Worm (Caenorhabditis elegans): ENCODE data around the gene sorf-1.

The sorf-1 gene

DNA sequence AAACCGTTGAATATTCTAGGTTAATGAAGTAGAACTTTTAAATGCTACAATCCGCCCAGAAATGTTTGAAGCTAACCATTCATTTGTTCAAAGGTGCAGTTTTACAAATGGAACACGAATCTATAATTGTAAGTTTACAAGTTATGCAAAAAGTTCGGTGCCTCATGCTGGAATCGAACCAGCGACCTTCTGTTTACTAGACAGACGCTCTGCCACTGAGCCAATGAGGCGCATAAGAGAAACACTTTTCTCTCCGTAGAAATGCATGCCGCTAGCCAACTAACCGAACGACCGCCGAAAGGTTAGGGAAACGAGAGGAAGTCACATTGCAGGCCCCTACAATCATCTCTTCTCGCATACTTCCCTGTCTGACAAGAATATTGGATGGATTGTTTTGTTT, 7.8 kb downstream of the sorf-1 start:
- TF ChIP-seq unc-62 (GFP tag; optimal IDR thresholded peaks at IDR 0.05) = no peak

DNA sequence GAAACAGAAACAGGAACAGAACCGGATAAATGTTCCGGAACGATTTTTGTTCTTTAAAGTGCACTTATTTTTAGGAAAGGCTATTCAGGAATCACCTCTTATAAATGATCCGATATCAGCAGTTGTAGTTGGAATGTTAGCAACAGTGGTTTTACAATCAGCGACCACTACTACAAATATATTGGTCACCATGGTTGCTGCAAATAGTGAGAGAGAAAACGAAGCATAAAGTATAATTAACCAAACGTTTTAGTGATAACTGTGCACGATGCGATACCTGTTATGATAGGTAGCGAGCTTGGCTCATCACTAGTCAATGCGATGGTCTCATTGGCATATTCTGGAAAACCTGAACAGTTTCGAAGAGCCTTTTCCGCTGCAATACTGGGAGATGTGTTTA, 9.6 kb downstream of the sorf-1 start:
- TF ChIP-seq unc-62 (GFP tag; optimal IDR thresholded peaks at IDR 0.05) = no peak

DNA sequence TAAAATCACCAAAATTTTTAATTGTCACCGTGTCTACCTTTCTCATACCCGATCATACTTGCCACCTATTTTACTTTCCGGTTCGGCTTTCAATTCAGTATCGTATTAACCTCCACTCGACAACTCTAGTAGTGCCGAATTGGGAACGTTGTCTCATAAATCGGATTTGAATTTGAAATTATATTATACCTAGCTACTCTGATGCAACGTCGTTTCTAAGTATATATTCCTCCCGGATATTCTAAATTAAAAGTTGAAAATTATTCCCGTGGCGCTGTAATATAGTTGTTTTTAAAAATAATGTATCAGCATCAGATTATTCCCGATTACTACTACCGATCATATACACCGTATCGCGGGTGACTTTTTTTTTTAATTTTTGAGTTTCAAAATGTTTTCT, 10.4 kb downstream of the sorf-1 start, which contains the start of gene ZK563.2:
Gene ZK563.2 (plus strand): TSS at position 301 of the 400 bp plus-strand sequence.
- TF ChIP-seq unc-62 (GFP tag; optimal IDR thresholded peaks at IDR 0.05) = no peak

DNA sequence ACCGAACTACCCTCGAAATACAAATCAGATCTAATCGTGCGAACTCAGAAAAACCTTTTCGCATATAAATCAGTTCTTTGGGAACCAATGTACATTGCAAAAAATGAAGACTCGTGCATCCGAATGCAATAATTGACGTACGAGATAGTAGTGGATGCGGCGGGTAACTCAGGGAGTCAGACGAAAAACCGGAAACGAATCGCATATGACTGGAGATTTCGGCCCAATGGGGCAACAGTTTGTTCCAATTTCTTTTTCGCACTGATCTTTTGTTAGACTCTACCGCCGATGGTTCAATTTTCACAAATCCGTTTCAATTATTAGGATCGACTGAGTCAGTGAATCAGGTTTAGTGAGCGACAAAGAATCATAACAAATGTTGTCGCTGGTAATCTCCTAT, 12.3 kb downstream of the sorf-1 start:
- no peak for TF ChIP-seq unc-62 (GFP tag; optimal IDR thresholded peaks at IDR 0.05)

DNA sequence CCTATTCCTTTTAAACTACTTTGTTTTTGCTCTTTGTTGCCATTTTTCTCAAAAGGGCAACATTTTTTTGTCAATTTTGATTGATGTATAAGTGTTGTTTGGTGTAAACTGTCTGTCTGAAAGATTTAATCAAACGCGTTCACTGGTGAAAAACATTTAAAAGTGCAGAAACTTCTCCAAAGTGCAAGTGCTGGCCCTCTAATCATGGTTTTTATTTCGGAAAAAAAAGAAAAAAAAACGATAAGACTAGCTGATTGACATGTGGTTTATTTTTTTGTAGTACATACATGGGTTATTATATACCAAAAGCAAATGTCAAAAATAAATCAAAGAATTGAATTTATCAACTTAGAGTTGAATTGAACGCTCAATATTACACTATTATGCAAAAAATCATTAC, 16.7 kb downstream of the sorf-1 start, which contains the start of gene dhs-26:
Gene dhs-26 (minus strand): TSS at position 116 of the 400 bp plus-strand sequence.
- TF ChIP-seq unc-62 (GFP tag; optimal IDR thresholded peaks at IDR 0.05) = no peak

DNA sequence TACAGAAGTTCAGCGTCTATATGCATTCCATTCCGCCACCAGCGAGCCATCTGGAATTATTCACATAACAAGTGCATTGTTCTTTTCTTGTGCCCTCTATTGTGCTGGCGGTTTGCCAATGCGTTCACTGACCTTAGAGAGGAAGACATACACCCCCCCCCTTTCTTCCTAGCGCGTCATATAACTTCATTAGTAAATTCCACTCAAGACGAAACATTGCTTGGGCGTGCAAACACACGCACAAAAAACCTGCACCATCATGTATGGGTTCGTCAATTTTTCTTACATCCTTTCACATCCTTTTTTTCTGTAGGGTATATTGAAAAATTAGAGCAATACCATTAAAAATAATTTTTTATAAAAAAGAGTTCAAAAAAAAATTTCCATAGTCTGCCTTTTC, 27.5 kb downstream of the sorf-1 start, which contains the start of gene ZK816.1:
Gene ZK816.1 (plus strand): TSS at position 187 of the 400 bp plus-strand sequence.
- no peak for TF ChIP-seq unc-62 (GFP tag; optimal IDR thresholded peaks at IDR 0.05)

DNA sequence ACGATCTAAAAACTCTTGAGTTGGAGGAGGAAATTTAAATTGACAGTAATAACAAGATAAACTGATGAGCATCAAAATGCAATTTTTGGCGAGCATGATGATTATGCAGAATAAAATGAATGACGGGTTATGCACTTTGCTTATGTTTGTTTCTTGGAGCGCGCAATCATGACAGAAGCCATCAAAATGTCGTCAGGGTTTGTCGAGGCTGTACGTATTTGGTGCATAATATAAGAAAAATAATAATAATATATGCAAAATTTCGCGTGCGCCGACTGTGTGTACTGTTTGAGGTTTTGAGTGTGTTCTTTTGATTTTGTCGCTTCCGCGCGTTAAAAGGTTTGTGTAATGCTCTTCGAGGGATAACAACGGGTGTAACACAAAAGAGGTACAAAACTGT, 28.7 kb downstream of the sorf-1 start, which contains the start of gene nspg-4:
Gene nspg-4 (minus strand): TSS at position 101 of the 400 bp plus-strand sequence.
- no peak for TF ChIP-seq unc-62 (GFP tag; optimal IDR thresholded peaks at IDR 0.05)

DNA sequence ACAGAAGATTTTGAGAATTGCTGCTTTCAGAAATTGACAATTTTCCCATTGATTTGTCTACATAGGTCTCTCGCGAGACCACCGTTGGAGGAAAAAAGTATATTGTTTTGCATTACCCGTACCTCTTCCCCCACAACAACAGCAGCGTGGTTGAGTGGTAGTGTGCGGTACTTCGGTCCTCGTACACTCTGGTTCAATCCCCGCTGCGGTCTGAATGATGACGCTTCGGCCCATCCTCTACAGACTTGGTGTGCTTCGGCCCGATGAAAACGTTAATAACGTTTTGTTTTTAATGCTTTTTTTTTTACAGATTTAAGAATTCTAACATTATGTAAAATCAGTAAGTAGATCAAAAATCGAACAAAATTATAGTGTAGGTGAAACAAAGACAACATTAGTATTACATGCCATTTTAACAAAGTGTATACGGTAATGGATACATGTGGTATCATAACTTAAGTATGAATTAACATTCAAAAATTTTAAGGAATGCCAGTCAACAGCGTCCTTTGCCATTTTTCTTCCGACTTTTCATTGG, 31.1 kb downstream of the sorf-1 start, which contains the start of gene ZK816.3:
Gene ZK816.3 (plus strand): TSS at position 488 of the 538 bp plus-strand sequence.
- no peak for TF ChIP-seq unc-62 (GFP tag; optimal IDR thresholded peaks at IDR 0.05)

DNA sequence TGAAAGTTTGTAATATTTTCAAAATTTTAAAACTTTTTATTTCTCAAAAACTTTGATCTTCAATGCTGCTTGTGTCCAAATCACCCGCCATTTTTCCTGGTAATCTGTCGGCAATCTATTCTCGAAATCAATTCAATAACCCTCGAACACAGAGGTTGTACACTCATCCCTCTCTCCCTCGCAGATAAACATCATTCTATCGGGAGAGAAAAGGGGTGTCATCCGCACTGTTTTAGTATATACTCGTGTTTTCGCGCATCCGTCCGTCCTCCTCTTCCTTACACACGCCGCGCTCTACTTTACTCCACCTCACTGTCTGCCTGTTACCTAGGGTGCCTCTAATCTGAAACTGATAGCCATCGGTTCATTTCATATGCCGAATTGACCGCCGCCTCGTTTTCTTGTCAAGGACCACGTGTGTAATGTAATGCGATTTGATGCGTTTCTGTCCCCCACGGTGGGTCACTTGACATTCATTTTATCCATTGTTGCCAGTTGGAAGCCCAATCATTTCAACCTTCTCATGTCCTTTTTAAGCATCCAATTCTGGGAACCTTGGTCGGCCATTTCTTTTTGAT, 35.3 kb downstream of the sorf-1 start:
- no peak for TF ChIP-seq unc-62 (GFP tag; optimal IDR thresholded peaks at IDR 0.05)

DNA sequence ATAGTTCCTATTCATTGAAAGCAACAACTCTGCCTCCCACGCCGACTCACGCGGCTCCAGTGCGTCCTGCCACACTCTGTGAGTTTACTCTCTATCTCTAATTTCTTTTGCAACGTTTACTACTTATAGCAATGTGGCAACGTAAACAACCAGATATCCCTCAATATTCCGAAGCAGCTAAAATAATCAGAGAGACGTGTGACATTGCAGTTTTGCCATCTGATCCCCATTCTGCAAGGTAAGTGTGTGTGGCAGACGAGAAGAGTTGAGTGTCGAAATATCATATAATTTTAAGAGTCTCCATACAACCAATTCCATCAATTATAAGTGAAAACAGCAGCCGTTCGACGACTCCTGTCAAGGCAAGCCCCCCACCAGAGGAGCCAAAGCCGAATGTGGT, 39.2 kb downstream of the sorf-1 start:
- no peak for TF ChIP-seq unc-62 (GFP tag; optimal IDR thresholded peaks at IDR 0.05)

DNA sequence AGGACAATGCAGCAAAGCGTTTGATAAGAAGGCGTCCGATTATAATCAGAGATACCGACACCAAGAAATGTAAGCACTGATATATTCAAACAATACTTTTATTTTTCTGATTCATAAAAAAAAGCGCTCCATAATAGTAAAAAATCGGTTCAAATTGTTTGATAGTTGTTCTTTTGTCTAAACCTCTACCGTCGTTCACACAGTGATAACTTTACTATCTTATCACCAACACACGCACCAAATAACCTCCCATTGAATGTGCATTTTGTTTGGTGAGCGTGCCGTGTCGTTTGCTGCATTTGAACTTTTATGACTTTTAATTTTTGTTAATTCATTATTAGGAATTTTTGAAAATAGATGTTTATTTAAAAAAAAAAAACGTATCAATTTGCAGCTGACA, 44.9 kb downstream of the sorf-1 start:
- no peak for TF ChIP-seq unc-62 (GFP tag; optimal IDR thresholded peaks at IDR 0.05)

DNA sequence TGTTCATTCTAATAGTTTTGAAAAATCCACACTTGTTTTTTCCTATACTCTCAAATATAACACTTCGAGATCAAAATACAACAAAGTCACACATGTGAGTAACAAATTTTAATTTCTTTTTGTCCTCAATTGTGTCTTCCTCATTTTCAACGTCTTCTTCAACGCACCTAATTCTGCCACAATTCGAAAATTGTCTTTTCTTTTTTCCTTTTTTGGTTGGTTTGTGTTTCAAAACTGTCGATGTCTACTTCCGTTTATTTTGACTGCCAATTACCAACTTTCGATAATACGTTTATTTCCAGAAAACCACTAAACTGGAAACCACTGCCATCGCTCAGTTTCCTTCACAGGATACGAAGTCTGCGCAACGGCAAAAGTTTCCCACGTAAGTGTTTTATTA, 46.2 kb downstream of the sorf-1 start, which contains the start of gene F11D5.1:
Gene F11D5.1 (plus strand): TSS at position 301 of the 400 bp plus-strand sequence.
- no peak for TF ChIP-seq unc-62 (GFP tag; optimal IDR thresholded peaks at IDR 0.05)

All from whole organism, dauer.